Worm (Caenorhabditis elegans): ENCODE results near the gene K08D8.11.

ce11 chrIV:12941254-12941653 is 46.2 kb downstream of the K08D8.11 start, which contains the start of gene dod-24:
- TF ChIP-seq swsn-7 (tag; optimal IDR thresholded peaks at IDR 0.05) (no peak), sup-37 (GFP tag; optimal IDR thresholded peaks at IDR 0.05) (no peak), dpl-1 (GFP tag; optimal IDR thresholded peaks at IDR 0.05) (no peak), ceh-82 (tag; optimal IDR thresholded peaks at IDR 0.05) (no peak)

All from whole organism, L1 larva.